Fruit fly (Drosophila melanogaster) whole organism, pupa: ENCODE measurements around the gene CG32641.

Experiments used
- CG10348 ChIP-seq: fragments of 200-800 bp; sonication (Bioruptor generic); IDR thresholded peaks from 2 replicates; pipeline ENCODE4 v1.3.6; 2022; ENCODE audit warnings: missing biosample characterization, missing genetic modification characterization
- CG17806 ChIP-seq: fragments of 200-800 bp; sonication (Bioruptor generic); optimal IDR thresholded peaks from 2 replicates; lab custom pipeline; 2018; ENCODE audit warnings: missing biosample characterization, mild to moderate bottlenecking, missing genetic modification characterization, moderate library complexity
- CG4496 ChIP-seq: fragments of 200-800 bp; sonication (Bioruptor generic); IDR thresholded peaks from 3 replicates; pipeline ENCODE4 v1.3.6; 2022; ENCODE audit warnings: missing biosample characterization, missing genetic modification characterization
- CG8159 ChIP-seq: fragments of 200-800 bp; sonication (Bioruptor generic); optimal IDR thresholded peaks from 3 replicates; lab custom pipeline; 2018; ENCODE audit warnings: missing biosample characterization, mild to moderate bottlenecking, missing genetic modification characterization, moderate library complexity
- CG9948 ChIP-seq: fragments of 200-800 bp; sonication (Bioruptor generic); optimal IDR thresholded peaks from 2 replicates; lab custom pipeline; 2018; ENCODE audit warnings: missing biosample characterization, mild to moderate bottlenecking, missing genetic modification characterization, moderate library complexity
- EcR ChIP-seq: fragments of 200-800 bp; sonication (Bioruptor generic); optimal IDR thresholded peaks from 3 replicates; lab custom pipeline; 2019; ENCODE audit warnings: missing biosample characterization, missing genetic modification characterization, mild to moderate bottlenecking, moderate library complexity, missing genetic modification reagents
- Snoo ChIP-seq: fragments of 200-800 bp; sonication (Bioruptor generic); optimal IDR thresholded peaks from 3 replicates; lab custom pipeline; 2017; ENCODE audit warnings: missing biosample characterization, mild to moderate bottlenecking, missing genetic modification characterization, inconsistent platforms
- rn ChIP-seq: fragments of 200-800 bp; sonication (Bioruptor generic); IDR thresholded peaks from 2 replicates; pipeline ENCODE4 v1.3.6; 2022; ENCODE audit warnings: missing biosample characterization, missing genetic modification characterization

DNA sequence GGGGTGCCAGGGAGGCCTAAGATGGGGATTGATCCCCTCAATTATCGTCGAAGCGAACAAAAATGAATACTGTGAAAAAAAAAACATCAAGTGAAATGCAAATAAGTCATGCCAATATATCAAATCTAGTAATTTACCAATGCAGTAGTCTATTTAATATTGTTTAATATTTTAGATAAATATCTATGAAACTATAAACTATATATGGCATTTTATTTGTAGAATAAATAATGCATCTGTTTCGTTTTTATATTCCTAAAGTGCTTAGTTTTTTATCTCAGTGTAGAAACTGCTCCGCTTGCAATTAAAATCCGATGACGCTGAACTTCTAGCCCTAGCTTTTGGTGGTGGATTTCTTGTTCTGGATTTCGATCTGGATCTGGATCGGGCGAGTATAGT is 43.9 kb downstream of the CG32641 start:
- no peak for TF ChIP-seq CG17806 (tag; lab: Kevin White, UChicago)
- TF ChIP-seq CG9948 = no peak
- no peak for TF ChIP-seq CG10348 (GFP tag; lab: Robert Waterston, UW)
- no peak for TF ChIP-seq EcR (GFP tag; lab: Kevin White, UChicago)
- no peak for TF ChIP-seq CG8159 (tag; lab: Kevin White, UChicago)
- no peak for TF ChIP-seq CG4496 (GFP tag; lab: Robert Waterston, UW)
- TF ChIP-seq Snoo (tag; lab: Kevin White, UChicago) = no peak
- TF ChIP-seq rn = no peak
